Worm (Caenorhabditis elegans) whole organism, L4 larva: ENCODE data around the gene cnd-1.

Source experiments
- D1046.2 ChIP-seq: fragments of 200-800 bp; sonication (Bioruptor generic); IDR thresholded peaks from 2 replicates; pipeline ENCODE4 v1.3.6; 2022; ENCODE audit warnings: missing genetic modification characterization, missing compliant biosample characterization
- F37D6.2 ChIP-seq: sonication (generic microtip); optimal IDR thresholded peaks from 2 replicates; lab custom pipeline; 2016; ENCODE audit warnings: mild to moderate bottlenecking, missing genetic modification characterization, missing compliant biosample characterization
- F44E2.7 ChIP-seq: fragments of 200-800 bp; sonication (Bioruptor generic); IDR thresholded peaks from 2 replicates; pipeline ENCODE4 v2.1.2; 2022; ENCODE audit warnings: missing genetic modification characterization, missing compliant biosample characterization
- F49E8.2 ChIP-seq: sonication (generic microtip); optimal IDR thresholded peaks from 2 replicates; lab custom pipeline; 2016; ENCODE audit warnings: missing compliant biosample characterization, mild to moderate bottlenecking, missing genetic modification characterization, borderline replicate concordance
- T20F7.1 ChIP-seq: fragments of 200-800 bp; sonication (Bioruptor generic); optimal IDR thresholded peaks from 2 replicates; lab custom pipeline; 2018; ENCODE audit warnings: mild to moderate bottlenecking, missing genetic modification characterization, missing compliant biosample characterization
- T26A8.4 ChIP-seq: fragments of 200-800 bp; sonication (Bioruptor generic); IDR thresholded peaks from 2 replicates; pipeline ENCODE4 v1.3.6; 2022; ENCODE audit warnings: missing genetic modification characterization, missing compliant biosample characterization
- Y48G9A.11 ChIP-seq: fragments of 200-800 bp; sonication (Bioruptor generic); IDR thresholded peaks from 2 replicates; pipeline ENCODE4 v1.3.6; 2022; ENCODE audit warnings: missing genetic modification reagents, missing genetic modification characterization, missing compliant biosample characterization
- Y75B8A.6 ChIP-seq: fragments of 200-800 bp; sonication (Bioruptor generic); IDR thresholded peaks from 2 replicates; pipeline ENCODE4 v1.3.6; 2022; ENCODE audit warnings: missing genetic modification reagents, missing genetic modification characterization, missing compliant biosample characterization
- ZK337.2 ChIP-seq: fragments of 200-800 bp; sonication (Bioruptor generic); IDR thresholded peaks from 2 replicates; pipeline ENCODE4 v1.3.6; 2022; ENCODE audit warnings: missing genetic modification reagents, missing genetic modification characterization, missing compliant biosample characterization
- ZK546.5 ChIP-seq, 2 experiments: sonication (generic microtip); optimal IDR thresholded peaks; 2 replicates each; lab custom pipeline; 2017; ENCODE audit warnings: missing biosample characterization in 2 of 2, missing genetic modification characterization in 2 of 2
- aly-2 ChIP-seq: sonication (generic microtip); optimal IDR thresholded peaks from 2 replicates; lab custom pipeline; 2018; ENCODE audit warnings: missing biosample characterization, missing genetic modification characterization
- ceh-82 ChIP-seq: sonication (generic microtip); optimal IDR thresholded peaks from 2 replicates; lab custom pipeline; 2017; ENCODE audit warnings: missing biosample characterization, missing genetic modification characterization
- ces-1 ChIP-seq: fragments of 150-350 bp; sonication (generic microtip); optimal IDR thresholded peaks from 4 replicates; lab custom pipeline; 2014; ENCODE audit warnings: missing biosample characterization, missing genetic modification reagents, missing genetic modification characterization
- daf-12 ChIP-seq: fragments of 150-350 bp; optimal IDR thresholded peaks from 2 replicates; lab custom pipeline; 2014; ENCODE audit warnings: missing biosample characterization, missing genetic modification reagents, missing genetic modification characterization
- daf-16 ChIP-seq, 3 experiments: sonication (generic microtip); optimal IDR thresholded peaks; 2 replicates each; lab custom pipeline; 2016 to 2017; ENCODE audit warnings: missing genetic modification characterization in 3 of 3, missing genetic modification reagents in 3 of 3, mild to moderate bottlenecking in 2 of 3, missing compliant biosample characterization in 2 of 3, missing biosample characterization in 1 of 3, moderate library complexity in 1 of 3
- daf-19 ChIP-seq: fragments of 200-800 bp; sonication (Bioruptor generic); conservative IDR thresholded peaks from 2 replicates; pipeline ENCODE4 v1.3.6; 2022; ENCODE audit warnings: missing genetic modification characterization, missing compliant biosample characterization
- daf-8 ChIP-seq: fragments of 200-800 bp; sonication (Bioruptor generic); IDR thresholded peaks from 2 replicates; pipeline ENCODE4 v1.3.6; 2022; ENCODE audit warnings: missing genetic modification characterization, missing compliant biosample characterization
- dmd-6 ChIP-seq: fragments of 200-800 bp; sonication (Bioruptor generic); IDR thresholded peaks from 2 replicates; pipeline ENCODE4 v1.3.6; 2022; ENCODE audit warnings: missing genetic modification reagents, missing genetic modification characterization, missing compliant biosample characterization
- dmd-8 ChIP-seq: fragments of 200-800 bp; sonication (Bioruptor generic); IDR thresholded peaks from 2 replicates; pipeline ENCODE4 v1.3.6; 2022; ENCODE audit warnings: missing genetic modification characterization, missing compliant biosample characterization
- dmd-9 ChIP-seq: fragments of 200-800 bp; sonication (Bioruptor generic); IDR thresholded peaks from 2 replicates; pipeline ENCODE4 v1.3.6; 2022; ENCODE audit warnings: missing genetic modification reagents, missing genetic modification characterization, missing compliant biosample characterization
- dpl-1 ChIP-seq: fragments of 150-350 bp; optimal IDR thresholded peaks from 2 replicates; lab custom pipeline; 2014; ENCODE audit warnings: missing biosample characterization, missing genetic modification reagents, missing genetic modification characterization
- egl-27 ChIP-seq: sonication (generic microtip); optimal IDR thresholded peaks from 3 replicates; lab custom pipeline; 2017; ENCODE audit warnings: missing biosample characterization, missing genetic modification reagents, missing genetic modification characterization
- egl-43 ChIP-seq: fragments of 200-800 bp; sonication (Bioruptor generic); IDR thresholded peaks from 2 replicates; pipeline ENCODE4 v1.3.6; 2022; ENCODE audit warnings: missing genetic modification reagents, missing genetic modification characterization, missing compliant biosample characterization
- gei-8 ChIP-seq: fragments of 200-800 bp; sonication (Bioruptor generic); optimal IDR thresholded peaks from 2 replicates; lab custom pipeline; 2018; ENCODE audit warnings: mild to moderate bottlenecking, missing genetic modification characterization, missing compliant biosample characterization
- hmg-1.1 ChIP-seq: fragments of 200-800 bp; sonication (Bioruptor generic); IDR thresholded peaks from 2 replicates; pipeline ENCODE4 v1.3.6; 2022; ENCODE audit warnings: missing genetic modification reagents, missing genetic modification characterization, missing compliant biosample characterization
- lim-7 ChIP-seq: fragments of 200-800 bp; sonication (Bioruptor generic); IDR thresholded peaks from 2 replicates; pipeline ENCODE4 v1.3.6; 2022; ENCODE audit warnings: missing genetic modification characterization, missing compliant biosample characterization
- lin-13 ChIP-seq: fragments of 150-350 bp; optimal IDR thresholded peaks from 2 replicates; lab custom pipeline; 2014; ENCODE audit warnings: missing biosample characterization, missing genetic modification reagents, missing genetic modification characterization
- lin-38 ChIP-seq: fragments of 200-800 bp; sonication (Bioruptor generic); IDR thresholded peaks from 2 replicates; pipeline ENCODE4 v1.3.6; 2022; ENCODE audit warnings: missing genetic modification reagents, missing genetic modification characterization, missing compliant biosample characterization
- lir-3 ChIP-seq: sonication (generic microtip); optimal IDR thresholded peaks from 2 replicates; lab custom pipeline; 2016; ENCODE audit warnings: mild to moderate bottlenecking, missing genetic modification characterization, missing compliant biosample characterization
- mdl-1 ChIP-seq, 2 experiments: fragments of 150-350 bp in 1 of 2; sonication (generic microtip) in 1 of 2; optimal IDR thresholded peaks; 2 replicates each; lab custom pipeline; 2014 to 2017; ENCODE audit warnings: missing biosample characterization in 2 of 2, missing genetic modification characterization in 2 of 2
- mes-2 ChIP-seq: sonication (generic microtip); optimal IDR thresholded peaks from 2 replicates; lab custom pipeline; 2016; ENCODE audit warnings: missing genotype, mild to moderate bottlenecking, missing genetic modification characterization, missing compliant biosample characterization; ENCODE audit not compliant: poor library complexity, severe bottlenecking
- mxl-2 ChIP-seq: fragments of 200-800 bp; sonication (Bioruptor generic); conservative IDR thresholded peaks from 2 replicates; pipeline ENCODE4 v1.3.6; 2022; ENCODE audit warnings: missing genetic modification reagents, missing genetic modification characterization, missing compliant biosample characterization
- nhr-10 ChIP-seq: fragments of 150-350 bp; optimal IDR thresholded peaks from 2 replicates; lab custom pipeline; 2014; ENCODE audit warnings: missing biosample characterization, missing genetic modification characterization
- nhr-111 ChIP-seq: fragments of 200-800 bp; sonication (Bioruptor generic); optimal IDR thresholded peaks from 2 replicates; lab custom pipeline; 2018; ENCODE audit warnings: mild to moderate bottlenecking, missing genetic modification characterization, missing compliant biosample characterization
- nhr-25 ChIP-seq: sonication (generic microtip); optimal IDR thresholded peaks from 2 replicates; lab custom pipeline; 2017; ENCODE audit warnings: missing genetic modification characterization, mild to moderate bottlenecking, missing compliant biosample characterization, antibody characterized with exemption, moderate library complexity, borderline replicate concordance; ENCODE audit not compliant: insufficient read depth
- nhr-42 ChIP-seq: fragments of 200-800 bp; sonication (Bioruptor generic); IDR thresholded peaks from 2 replicates; pipeline ENCODE4 v1.3.6; 2022; ENCODE audit warnings: missing genetic modification characterization, missing compliant biosample characterization
- nhr-76 ChIP-seq: fragments of 150-350 bp; optimal IDR thresholded peaks from 2 replicates; lab custom pipeline; 2014; ENCODE audit warnings: missing biosample characterization, missing genetic modification characterization
- nhr-77 ChIP-seq: fragments of 150-350 bp; optimal IDR thresholded peaks from 2 replicates; lab custom pipeline; 2014; ENCODE audit warnings: missing biosample characterization, missing genetic modification characterization
- set-16 ChIP-seq: fragments of 200-800 bp; sonication (Bioruptor generic); IDR thresholded peaks from 2 replicates; pipeline ENCODE4 v1.3.6; 2022; ENCODE audit warnings: missing genetic modification reagents, missing genetic modification characterization, missing compliant biosample characterization
- snpc-1.2 ChIP-seq: fragments of 200-800 bp; sonication (Bioruptor generic); IDR thresholded peaks from 2 replicates; pipeline ENCODE4 v1.3.6; 2022; ENCODE audit warnings: missing genetic modification reagents, missing genetic modification characterization, missing compliant biosample characterization
- spr-1 ChIP-seq: sonication (generic microtip); optimal IDR thresholded peaks from 2 replicates; lab custom pipeline; 2016; ENCODE audit warnings: mild to moderate bottlenecking, missing genetic modification characterization, missing compliant biosample characterization
- spr-3 ChIP-seq: fragments of 200-800 bp; sonication (Bioruptor generic); optimal IDR thresholded peaks from 2 replicates; lab custom pipeline; 2018; ENCODE audit warnings: mild to moderate bottlenecking, missing genetic modification characterization, missing compliant biosample characterization
- tra-1 ChIP-seq: fragments of 200-800 bp; sonication (Bioruptor generic); IDR thresholded peaks from 2 replicates; pipeline ENCODE4 v1.3.6; 2022; ENCODE audit warnings: missing genetic modification reagents, missing genetic modification characterization, missing compliant biosample characterization
- unc-39 ChIP-seq: sonication (generic microtip); optimal IDR thresholded peaks from 2 replicates; lab custom pipeline; 2017; ENCODE audit warnings: missing biosample characterization, missing genetic modification characterization
- unc-62 ChIP-seq, 3 experiments: fragments of 150-350 bp in 1 of 3; sonication (generic microtip); optimal IDR thresholded peaks in 2 of 3; peaks in 1 of 3; 1 replicate in 1 of 3; 2 replicates in 2 of 3; lab custom pipeline; 2014 to 2017; ENCODE audit warnings: missing biosample characterization in 3 of 3, missing genetic modification characterization in 3 of 3, missing genetic modification reagents in 3 of 3, missing genotype in 1 of 3
- zag-1 ChIP-seq: fragments of 150-350 bp; optimal IDR thresholded peaks from 2 replicates; lab custom pipeline; 2014; ENCODE audit warnings: missing biosample characterization, missing genetic modification characterization
- zfp-2 ChIP-seq: sonication (generic microtip); optimal IDR thresholded peaks from 2 replicates; lab custom pipeline; 2016; ENCODE audit warnings: mild to moderate bottlenecking, missing genetic modification characterization, missing compliant biosample characterization
- zfp-3 ChIP-seq: fragments of 200-800 bp; sonication (Bioruptor generic); conservative IDR thresholded peaks from 2 replicates; pipeline ENCODE4 v1.3.6; 2022; ENCODE audit warnings: missing genetic modification reagents, missing genetic modification characterization, missing compliant biosample characterization
- ztf-11 ChIP-seq: fragments of 150-350 bp; optimal IDR thresholded peaks from 2 replicates; lab custom pipeline; 2014; ENCODE audit warnings: missing biosample characterization, missing genetic modification characterization
- ztf-7 ChIP-seq: fragments of 150-350 bp; optimal IDR thresholded peaks from 2 replicates; lab custom pipeline; 2014; ENCODE audit warnings: missing biosample characterization, missing genetic modification characterization

Gene cnd-1

DNA sequence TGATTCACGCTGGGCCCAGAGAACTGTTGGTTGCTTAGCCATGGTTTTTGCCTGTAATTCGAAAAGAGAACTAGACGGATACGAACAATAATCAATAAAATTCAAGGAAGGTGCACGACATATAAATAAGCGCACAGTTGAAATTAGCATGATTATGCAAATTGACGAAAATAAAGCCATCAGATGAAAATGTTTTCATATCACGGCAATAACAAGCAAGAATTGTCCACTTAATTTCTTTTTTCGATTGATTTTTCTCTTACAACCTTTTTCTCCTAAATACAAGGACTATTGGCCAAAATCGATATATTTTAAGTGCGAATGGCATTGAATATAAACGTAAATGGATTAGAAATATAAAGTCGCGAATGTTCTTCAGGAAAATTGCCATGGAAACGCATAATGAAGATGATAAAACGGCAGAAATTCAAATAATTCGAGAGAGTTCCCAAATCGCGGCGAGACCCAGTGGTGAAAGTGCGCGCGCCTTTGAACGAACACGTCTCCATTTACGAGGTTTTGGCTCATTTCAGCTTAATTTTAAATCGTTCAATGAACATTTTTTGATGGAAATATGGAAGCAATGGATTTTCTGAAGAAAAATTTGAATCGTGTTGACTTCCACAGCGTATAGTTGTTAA lies 30.4 kb upstream of the cnd-1 start, which contains the start of the genes daf-41 and toc-1:
Gene daf-41, minus strand, starts transcription at position 51 of the 641 bp plus-strand sequence.
Gene toc-1, plus strand, starts transcription at position 537 of the 641 bp plus-strand sequence.
- no peak for TF ChIP-seq nhr-76 (tag; lab: Kevin White, UChicago)
- no peak for TF ChIP-seq egl-43 (GFP tag; lab: Robert Waterston, UW)
- peak; percentile 71 for TF ChIP-seq mes-2 (tag; lab: Kevin White, UChicago)
- no peak for TF ChIP-seq dmd-6 (GFP tag; lab: Robert Waterston, UW)
- no peak for TF ChIP-seq T26A8.4 (GFP tag; lab: Robert Waterston, UW)
- TF ChIP-seq dmd-9 (GFP tag; lab: Robert Waterston, UW): no peak
- no peak for TF ChIP-seq ces-1
- TF ChIP-seq D1046.2 (GFP tag; lab: Robert Waterston, UW): no peak
- TF ChIP-seq daf-19 (GFP tag; lab: Robert Waterston, UW): no peak
- TF ChIP-seq nhr-111 (GFP tag; lab: Kevin White, UChicago): no peak
- TF ChIP-seq F37D6.2 (tag; lab: Kevin White, UChicago): no peak
- TF ChIP-seq dpl-1 (GFP tag; lab: Kevin White, UChicago): peak; percentile 60
- no peak for TF ChIP-seq nhr-10 (tag; lab: Kevin White, UChicago)
- peak; percentile 17 for TF ChIP-seq ztf-7 (tag; lab: Kevin White, UChicago)
- TF ChIP-seq hmg-1.1 (GFP tag; lab: Robert Waterston, UW): no peak
- no peak for TF ChIP-seq daf-12 (tag; lab: Kevin White, UChicago)
- no peak for TF ChIP-seq lir-3 (tag; lab: Kevin White, UChicago)
- no peak for TF ChIP-seq set-16
- TF ChIP-seq spr-3 (GFP tag; lab: Kevin White, UChicago): no peak
- TF ChIP-seq unc-39 (tag; lab: Kevin White, UChicago): no peak
- TF ChIP-seq nhr-25 (tag; lab: Kevin White, UChicago): no peak
- no peak for TF ChIP-seq F49E8.2 (tag; lab: Kevin White, UChicago)
- TF ChIP-seq tra-1 (GFP tag; lab: Robert Waterston, UW): no peak
- TF ChIP-seq ztf-11 (tag; lab: Kevin White, UChicago): no peak
- TF ChIP-seq F44E2.7: no peak
- no peak for TF ChIP-seq zfp-3 (GFP tag; lab: Robert Waterston, UW)
- no peak for TF ChIP-seq zag-1 (tag; lab: Kevin White, UChicago)
- no peak for TF ChIP-seq lin-38 (GFP tag; lab: Robert Waterston, UW)
- TF ChIP-seq ZK337.2: no peak
- TF ChIP-seq daf-8 (GFP tag; lab: Robert Waterston, UW): no peak
- no peak for TF ChIP-seq nhr-42 (GFP tag; lab: Robert Waterston, UW)
- no peak for TF ChIP-seq gei-8 (GFP tag; lab: Kevin White, UChicago)
- no peak for TF ChIP-seq dmd-8
- TF ChIP-seq Y75B8A.6: no peak
- TF ChIP-seq nhr-77 (tag; lab: Kevin White, UChicago): no peak
- no peak for TF ChIP-seq mdl-1 (tag; optimal IDR thresholded peaks at IDR 0.05; lab: Kevin White, UChicago)
- TF ChIP-seq daf-16 (GFP tag; optimal IDR thresholded peaks at IDR 0.05; lab: Kevin White, UChicago): no peak
- peak; percentile 24 for TF ChIP-seq daf-16 (tag; optimal IDR thresholded peaks at IDR 0.05; lab: Kevin White, UChicago)
- no peak for TF ChIP-seq zfp-2 (tag; lab: Kevin White, UChicago)
- no peak for TF ChIP-seq ceh-82 (tag; lab: Kevin White, UChicago)
- no peak for TF ChIP-seq mxl-2 (GFP tag; lab: Robert Waterston, UW)
- no peak for TF ChIP-seq egl-27
- TF ChIP-seq unc-62 (GFP tag; optimal IDR thresholded peaks at IDR 0.05 in 1 of 2; lab: Kevin White, UChicago): peak in 1 of 2 experiments; percentile 50
- TF ChIP-seq unc-62 (tag; optimal IDR thresholded peaks at IDR 0.05; lab: Kevin White, UChicago): no peak
- no peak for TF ChIP-seq lim-7 (GFP tag; lab: Robert Waterston, UW)
- no peak for TF ChIP-seq spr-1 (tag; lab: Kevin White, UChicago)
- TF ChIP-seq aly-2 (tag; lab: Kevin White, UChicago): no peak
- TF ChIP-seq T20F7.1 (GFP tag; lab: Kevin White, UChicago): no peak
- TF ChIP-seq ZK546.5 (tag; optimal IDR thresholded peaks at IDR 0.05; lab: Kevin White, UChicago): no peak
- TF ChIP-seq Y48G9A.11 (GFP tag; lab: Robert Waterston, UW): no peak
- no peak for TF ChIP-seq lin-13 (GFP tag; lab: Kevin White, UChicago)
- TF ChIP-seq snpc-1.2 (GFP tag; lab: Robert Waterston, UW): no peak
